Worm (Caenorhabditis elegans) whole organism, L2 larva: Measurements from ENCODE around the gene Y66C5A.2.

Experiments used
- F13H6.1 ChIP-seq: sonication (generic microtip); optimal IDR thresholded peaks from 2 replicates; lab custom pipeline; 2016; ENCODE audit warnings: missing genetic modification characterization, missing compliant biosample characterization
- R02D3.7 ChIP-seq: fragments of 150-350 bp; optimal IDR thresholded peaks from 2 replicates; lab custom pipeline; 2014; ENCODE audit warnings: missing biosample characterization, missing genetic modification characterization
- Y55F3AM.14 ChIP-seq: fragments of 200-800 bp; sonication (Bioruptor generic); optimal IDR thresholded peaks from 2 replicates; lab custom pipeline; 2018; ENCODE audit warnings: mild to moderate bottlenecking, missing genetic modification characterization, missing compliant biosample characterization
- alr-1 ChIP-seq: fragments of 150-350 bp; optimal IDR thresholded peaks from 2 replicates; lab custom pipeline; 2014; ENCODE audit warnings: missing biosample characterization, missing genetic modification characterization
- aly-2 ChIP-seq: fragments of 150-350 bp; optimal IDR thresholded peaks from 2 replicates; lab custom pipeline; 2014; ENCODE audit warnings: missing biosample characterization, missing genetic modification characterization
- ama-1 ChIP-seq: fragments of 150-350 bp; optimal IDR thresholded peaks from 2 replicates; lab custom pipeline; 2018; ENCODE audit warnings: inconsistent platforms
- blmp-1 ChIP-seq: sonication (generic microtip); optimal IDR thresholded peaks from 2 replicates; lab custom pipeline; 2017; ENCODE audit warnings: missing genetic modification characterization, mild to moderate bottlenecking, missing compliant biosample characterization, antibody characterized with exemption, moderate library complexity; ENCODE audit not compliant: insufficient read depth
- ceh-16 ChIP-seq: fragments of 150-350 bp; optimal IDR thresholded peaks from 2 replicates; lab custom pipeline; 2014; ENCODE audit warnings: missing biosample characterization, missing genetic modification characterization
- ceh-82 ChIP-seq: fragments of 150-350 bp; optimal IDR thresholded peaks from 2 replicates; lab custom pipeline; 2014; ENCODE audit warnings: missing biosample characterization, missing genetic modification characterization
- egl-27 ChIP-seq: sonication (generic microtip); optimal IDR thresholded peaks from 3 replicates; lab custom pipeline; 2017; ENCODE audit warnings: missing biosample characterization, missing genetic modification reagents, missing genetic modification characterization
- elt-1 ChIP-seq: fragments of 150-350 bp; optimal IDR thresholded peaks from 2 replicates; lab custom pipeline; 2014; ENCODE audit warnings: missing biosample characterization, missing genetic modification characterization
- elt-3 ChIP-seq: sonication (generic microtip); optimal IDR thresholded peaks from 2 replicates; lab custom pipeline; 2017; ENCODE audit warnings: missing biosample characterization, missing genetic modification characterization
- fos-1 ChIP-seq: fragments of 150-350 bp; optimal IDR thresholded peaks from 2 replicates; lab custom pipeline; 2014; ENCODE audit warnings: missing biosample characterization, missing genetic modification characterization
- gmeb-1 ChIP-seq: fragments of 150-350 bp; optimal IDR thresholded peaks from 2 replicates; lab custom pipeline; 2014; ENCODE audit warnings: missing biosample characterization, missing genetic modification characterization
- lin-11 ChIP-seq: fragments of 150-350 bp; sonication (generic microtip); optimal IDR thresholded peaks from 2 replicates; lab custom pipeline; 2014; ENCODE audit warnings: missing biosample characterization, missing genetic modification characterization, inconsistent platforms, mixed read lengths
- lin-39 ChIP-seq: fragments of 150-350 bp; optimal IDR thresholded peaks from 2 replicates; lab custom pipeline; 2014; ENCODE audit warnings: missing biosample characterization, missing genetic modification reagents, missing genetic modification characterization
- lsy-2 ChIP-seq, 2 experiments: fragments of 150-350 bp in 1 of 2; sonication (generic microtip) in 1 of 2; optimal IDR thresholded peaks; 2 replicates each; lab custom pipeline; 2014 to 2017; ENCODE audit warnings: missing biosample characterization in 2 of 2, missing genetic modification characterization in 2 of 2
- mab-5 ChIP-seq: fragments of 150-350 bp; optimal IDR thresholded peaks from 2 replicates; lab custom pipeline; 2014; ENCODE audit warnings: missing biosample characterization, missing genetic modification characterization
- mbf-1 ChIP-seq: sonication (generic microtip); optimal IDR thresholded peaks from 2 replicates; lab custom pipeline; 2017; ENCODE audit warnings: missing biosample characterization, missing genetic modification characterization
- mdl-1 ChIP-seq, 2 experiments: fragments of 150-350 bp in 1 of 2; sonication (generic microtip) in 1 of 2; optimal IDR thresholded peaks; 2 replicates each; lab custom pipeline; 2017; ENCODE audit warnings: missing biosample characterization in 2 of 2, missing genetic modification characterization in 2 of 2
- nhr-21 ChIP-seq: fragments of 150-350 bp; optimal IDR thresholded peaks from 2 replicates; lab custom pipeline; 2014; ENCODE audit warnings: missing biosample characterization, missing genetic modification characterization
- nhr-23 ChIP-seq: fragments of 150-350 bp; optimal IDR thresholded peaks from 2 replicates; lab custom pipeline; 2014; ENCODE audit warnings: missing biosample characterization, missing genetic modification reagents, missing genetic modification characterization
- nhr-237 ChIP-seq: fragments of 150-350 bp; optimal IDR thresholded peaks from 2 replicates; lab custom pipeline; 2014; ENCODE audit warnings: missing biosample characterization, missing genetic modification characterization
- nhr-25 ChIP-seq: fragments of 150-350 bp; sonication (generic microtip); optimal IDR thresholded peaks from 3 replicates; lab custom pipeline; 2014; ENCODE audit warnings: missing biosample characterization, missing genetic modification characterization
- nhr-6 ChIP-seq: fragments of 150-350 bp; optimal IDR thresholded peaks from 2 replicates; lab custom pipeline; 2014; ENCODE audit warnings: missing biosample characterization, missing genetic modification characterization
- nhr-77 ChIP-seq: fragments of 150-350 bp; optimal IDR thresholded peaks from 2 replicates; lab custom pipeline; 2014; ENCODE audit warnings: missing biosample characterization, missing genetic modification characterization
- peb-1 ChIP-seq: fragments of 150-350 bp; optimal IDR thresholded peaks from 2 replicates; lab custom pipeline; 2014; ENCODE audit warnings: missing biosample characterization, missing genetic modification characterization
- sem-4 ChIP-seq: fragments of 150-350 bp; optimal IDR thresholded peaks from 2 replicates; lab custom pipeline; 2014; ENCODE audit warnings: missing biosample characterization, missing genetic modification reagents, missing genetic modification characterization
- skn-1 ChIP-seq: sonication (generic microtip); optimal IDR thresholded peaks from 2 replicates; lab custom pipeline; 2017; ENCODE audit warnings: missing biosample characterization, missing genetic modification characterization
- sma-3 ChIP-seq: sonication (generic microtip); optimal IDR thresholded peaks from 2 replicates; lab custom pipeline; 2016; ENCODE audit warnings: missing genetic modification reagents, missing genetic modification characterization, missing compliant biosample characterization
- sma-9 ChIP-seq, 2 experiments: fragments of 150-350 bp in 1 of 2; sonication (generic microtip) in 1 of 2; optimal IDR thresholded peaks; 2 replicates each; lab custom pipeline; 2014 to 2016; ENCODE audit warnings: missing genetic modification characterization in 2 of 2, mild to moderate bottlenecking in 1 of 2, missing biosample characterization in 1 of 2, missing compliant biosample characterization in 1 of 2, missing genetic modification reagents in 1 of 2, moderate library complexity in 1 of 2
- snpc-4 ChIP-seq: fragments of 150-350 bp; optimal IDR thresholded peaks from 2 replicates; lab custom pipeline; 2014; ENCODE audit warnings: missing biosample characterization, missing genetic modification characterization
- unc-39 ChIP-seq: fragments of 150-350 bp; optimal IDR thresholded peaks from 2 replicates; lab custom pipeline; 2014; ENCODE audit warnings: missing biosample characterization, missing genetic modification characterization
- zag-1 ChIP-seq: fragments of 150-350 bp; optimal IDR thresholded peaks from 2 replicates; lab custom pipeline; 2014; ENCODE audit warnings: missing biosample characterization, missing genetic modification characterization
- ztf-1 ChIP-seq: fragments of 200-800 bp; sonication (Bioruptor generic); conservative IDR thresholded peaks from 2 replicates; pipeline ENCODE4 v1.3.6; 2022; ENCODE audit warnings: missing genetic modification characterization, missing compliant biosample characterization
- ztf-11 ChIP-seq: sonication (generic microtip); optimal IDR thresholded peaks from 2 replicates; lab custom pipeline; 2017; ENCODE audit warnings: missing biosample characterization, missing genetic modification characterization
- ztf-4 ChIP-seq: fragments of 150-350 bp; optimal IDR thresholded peaks from 2 replicates; lab custom pipeline; 2014; ENCODE audit warnings: missing biosample characterization, missing genetic modification characterization

Y66C5A.2 gene

ce11 chrX:14480248-14480647, 19.7 kb downstream of the Y66C5A.2 start, which contains the start of gene gfi-3 (continued):
- TF ChIP-seq peb-1 (tag; lab: Kevin White, UChicago) (no peak), R02D3.7 (no peak), F13H6.1 (tag; lab: Kevin White, UChicago) (peak; percentile 89)

- TF ChIP-seq snpc-4 (tag; lab: Kevin White, UChicago), result peak; percentile 70
- no peak for TF ChIP-seq elt-3 (tag; lab: Kevin White, UChicago)
- TF ChIP-seq, all 48 proteins: peak for 1
These were observed 21.1 kb downstream of the Y66C5A.2 start for ce11 chrX:14481637-14482036.

- no peak for TF ChIP-seq R02D3.7
- no peak for TF ChIP-seq egl-27 (tag; lab: Kevin White, UChicago)
- TF ChIP-seq ceh-82 (tag; lab: Kevin White, UChicago), result no peak
- no peak for TF ChIP-seq ztf-11
- TF ChIP-seq peb-1 (tag; lab: Kevin White, UChicago), result no peak
- no peak for TF ChIP-seq Y55F3AM.14
- no peak for TF ChIP-seq zag-1 (tag; lab: Kevin White, UChicago)
- no peak for TF ChIP-seq ztf-1 (GFP tag; lab: Robert Waterston, UW)
- no peak for TF ChIP-seq ztf-4 (tag; lab: Kevin White, UChicago)
- TF ChIP-seq nhr-23, result no peak
These were observed 24.3 kb downstream of the Y66C5A.2 start, which contains the start of gene M163.8 for ce11 chrX:14484827-14485226. Gene M163.8, plus strand, starts transcription at chrX:14485127.

DNA sequence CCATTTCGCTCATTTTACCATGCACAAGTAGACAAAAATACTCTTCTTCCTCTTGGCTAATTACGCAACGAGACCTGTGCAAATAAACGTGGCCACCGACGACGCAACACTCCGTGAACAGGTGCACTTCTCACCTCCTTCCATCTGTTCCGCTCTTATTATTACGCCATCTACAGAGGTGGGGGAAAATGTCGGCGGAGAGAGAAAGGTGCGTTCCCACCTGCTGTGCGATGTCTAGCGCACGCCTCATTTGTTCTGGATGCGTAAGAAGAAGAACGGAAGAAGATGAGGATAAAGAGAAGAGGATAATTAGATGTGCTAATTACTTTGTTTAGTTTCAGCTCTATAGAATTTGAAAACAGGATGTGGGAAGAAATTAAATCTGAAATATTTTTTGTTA, 26.0 kb downstream of the Y66C5A.2 start:
- no peak for TF ChIP-seq snpc-4 (tag; lab: Kevin White, UChicago)
- no peak for TF ChIP-seq alr-1 (tag; lab: Kevin White, UChicago)
- no peak for TF ChIP-seq nhr-23
- TF ChIP-seq fos-1 (tag; lab: Kevin White, UChicago), result no peak
- TF ChIP-seq lsy-2 (tag; optimal IDR thresholded peaks at IDR 0.05; lab: Kevin White, UChicago), result no peak
- TF ChIP-seq blmp-1 (tag; lab: Kevin White, UChicago), result no peak
- TF ChIP-seq gmeb-1, result no peak
- TF ChIP-seq ceh-82 (tag; lab: Kevin White, UChicago), result no peak
- TF ChIP-seq ama-1, result no peak
- TF ChIP-seq nhr-25 (tag; lab: Kevin White, UChicago), result no peak
- no peak for TF ChIP-seq aly-2 (tag; lab: Kevin White, UChicago)

ce11 chrX:14487333-14487732, 26.8 kb downstream of the Y66C5A.2 start:
- TF ChIP-seq lin-39 (tag; lab: Kevin White, UChicago), result peak; percentile 87
- peak; percentile 23 for TF ChIP-seq sma-9 (GFP tag; optimal IDR thresholded peaks at IDR 0.05; lab: Kevin White, UChicago)
- no peak for TF ChIP-seq sma-9 (tag; optimal IDR thresholded peaks at IDR 0.05; lab: Kevin White, UChicago)
- peak; percentile 98 for TF ChIP-seq ceh-16 (tag; lab: Kevin White, UChicago)
- no peak for TF ChIP-seq lin-11 (tag; lab: Kevin White, UChicago)
- no peak for TF ChIP-seq nhr-23
- no peak for TF ChIP-seq mdl-1 (tag; optimal IDR thresholded peaks at IDR 0.05; lab: Kevin White, UChicago)
- peak; percentile 72 for TF ChIP-seq mab-5 (tag; lab: Kevin White, UChicago)
- peak; percentile 51 for TF ChIP-seq nhr-25 (tag; lab: Kevin White, UChicago)
- TF ChIP-seq, all 48 proteins: peak for 5

DNA sequence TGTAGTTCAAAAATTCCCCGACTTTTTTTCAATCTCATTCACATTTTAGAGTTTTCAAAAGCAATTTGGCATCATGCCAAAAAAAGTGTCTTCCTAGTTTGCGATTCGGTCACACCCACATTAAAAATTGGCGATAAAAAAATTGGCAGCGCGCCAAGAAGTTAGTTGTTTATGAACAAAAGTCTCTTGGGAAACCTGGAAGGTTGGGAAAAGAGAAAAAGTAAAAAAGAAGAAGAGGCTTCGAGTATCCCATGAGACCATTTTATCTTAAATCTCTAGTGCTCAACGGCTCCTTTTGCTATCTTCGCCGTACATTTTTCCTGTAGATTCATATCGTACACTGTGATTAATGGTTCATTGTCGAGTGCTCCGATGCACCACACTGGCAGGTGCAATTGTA, 27.3 kb downstream of the Y66C5A.2 start:
- TF ChIP-seq mab-5 (tag; lab: Kevin White, UChicago) (peak; percentile 35), nhr-21 (tag; lab: Kevin White, UChicago) (no peak)

ce11 chrX:14489945-14490344, 29.4 kb downstream of the Y66C5A.2 start, which contains the start of gene his-24:
Gene his-24, plus strand, starts transcription at chrX:14490094.
- TF ChIP-seq lsy-2 (tag; optimal IDR thresholded peaks at IDR 0.05; lab: Kevin White, UChicago) (peak; percentile 20 to 73), nhr-25 (tag; lab: Kevin White, UChicago) (peak; percentile 85), ztf-11 (no peak), nhr-77 (no peak), alr-1 (tag; lab: Kevin White, UChicago) (no peak), lin-39 (tag; lab: Kevin White, UChicago) (no peak), mbf-1 (tag; lab: Kevin White, UChicago) (no peak), ceh-82 (tag; lab: Kevin White, UChicago) (no peak), sma-9 (GFP tag; optimal IDR thresholded peaks at IDR 0.05; lab: Kevin White, UChicago) (peak; percentile 87), sma-9 (tag; optimal IDR thresholded peaks at IDR 0.05; lab: Kevin White, UChicago) (no peak), elt-1 (no peak), sem-4 (tag; lab: Kevin White, UChicago) (peak; percentile 72), nhr-23 (no peak), Y55F3AM.14 (no peak), zag-1 (tag; lab: Kevin White, UChicago) (peak; percentile 65), blmp-1 (tag; lab: Kevin White, UChicago) (no peak), fos-1 (tag; lab: Kevin White, UChicago) (peak; percentile 93), mab-5 (tag; lab: Kevin White, UChicago) (peak; percentile 50), unc-39 (tag; lab: Kevin White, UChicago) (no peak), nhr-6 (tag; lab: Kevin White, UChicago) (peak; percentile 48), ceh-16 (tag; lab: Kevin White, UChicago) (peak; percentile 63), mdl-1 (tag; optimal IDR thresholded peaks at IDR 0.05; lab: Kevin White, UChicago) (peak in 1 of 2 experiments; percentile 32), skn-1 (no peak), F13H6.1 (tag; lab: Kevin White, UChicago) (peak; percentile 58), nhr-237 (no peak), aly-2 (tag; lab: Kevin White, UChicago) (no peak), elt-3 (tag; lab: Kevin White, UChicago) (no peak), lin-11 (tag; lab: Kevin White, UChicago) (peak; percentile 53), sma-3 (peak; percentile 60)
